Worm (Caenorhabditis elegans) whole organism, mixed stage, embryonic: ENCODE data around the gene fzo-1.

Source experiments
- M03D4.4 ChIP-seq: sonication (generic microtip); optimal IDR thresholded peaks from 2 replicates; lab custom pipeline; 2017; ENCODE audit warnings: mild to moderate bottlenecking, missing genetic modification characterization, missing compliant biosample characterization
- bed-3 ChIP-seq: fragments of 200-800 bp; sonication (Bioruptor generic); optimal IDR thresholded peaks from 3 replicates; lab custom pipeline; 2018; ENCODE audit warnings: mild to moderate bottlenecking, missing genetic modification characterization, moderate library complexity, missing compliant biosample characterization
- blmp-1 ChIP-seq: fragments of 150-350 bp; optimal IDR thresholded peaks from 2 replicates; lab custom pipeline; 2014; ENCODE audit warnings: missing biosample characterization, missing genetic modification characterization
- ceh-39 ChIP-seq: fragments of 150-350 bp; optimal IDR thresholded peaks from 2 replicates; lab custom pipeline; 2014; ENCODE audit warnings: missing biosample characterization, missing genetic modification characterization
- ceh-43 ChIP-seq: fragments of 200-800 bp; sonication (Bioruptor generic); optimal IDR thresholded peaks from 2 replicates; lab custom pipeline; 2018; ENCODE audit warnings: mild to moderate bottlenecking, missing genetic modification characterization, moderate library complexity, missing compliant biosample characterization
- ceh-83 ChIP-seq: fragments of 200-800 bp; sonication (Bioruptor generic); optimal IDR thresholded peaks from 2 replicates; lab custom pipeline; 2018; ENCODE audit warnings: mild to moderate bottlenecking, missing genetic modification characterization, missing compliant biosample characterization
- ces-1 ChIP-seq: fragments of 150-350 bp; optimal IDR thresholded peaks from 2 replicates; lab custom pipeline; 2014; ENCODE audit warnings: missing biosample characterization, missing genetic modification reagents, missing genetic modification characterization
- cnd-1 ChIP-seq: fragments of 200-800 bp; sonication (Bioruptor generic); optimal IDR thresholded peaks from 2 replicates; lab custom pipeline; 2018; ENCODE audit warnings: mild to moderate bottlenecking, missing genetic modification characterization, missing compliant biosample characterization
- drap-1 ChIP-seq: fragments of 200-800 bp; sonication (Bioruptor generic); optimal IDR thresholded peaks from 3 replicates; lab custom pipeline; 2018; ENCODE audit warnings: mild to moderate bottlenecking, missing genetic modification characterization, missing compliant biosample characterization
- elt-1 ChIP-seq: sonication (generic microtip); optimal IDR thresholded peaks from 2 replicates; lab custom pipeline; 2017; ENCODE audit warnings: missing genetic modification characterization, mild to moderate bottlenecking, missing compliant biosample characterization, antibody characterized with exemption, moderate library complexity, borderline replicate concordance; ENCODE audit not compliant: insufficient read depth
- elt-3 ChIP-seq: fragments of 150-350 bp; optimal IDR thresholded peaks from 2 replicates; lab custom pipeline; 2014; ENCODE audit warnings: missing biosample characterization, missing genetic modification characterization
- flh-1 ChIP-seq: fragments of 200-800 bp; sonication (Bioruptor generic); optimal IDR thresholded peaks from 2 replicates; lab custom pipeline; 2018; ENCODE audit warnings: mild to moderate bottlenecking, missing genetic modification characterization, moderate library complexity, missing compliant biosample characterization
- ham-2 ChIP-seq: fragments of 200-800 bp; sonication (Bioruptor generic); optimal IDR thresholded peaks from 2 replicates; lab custom pipeline; 2018; ENCODE audit warnings: mild to moderate bottlenecking, missing genetic modification characterization, missing compliant biosample characterization
- hlh-1 ChIP-seq: fragments of 150-350 bp; optimal IDR thresholded peaks from 2 replicates; lab custom pipeline; 2014; ENCODE audit warnings: missing biosample characterization, missing genetic modification reagents, missing genetic modification characterization
- lin-13 ChIP-seq: fragments of 150-350 bp; optimal IDR thresholded peaks from 2 replicates; lab custom pipeline; 2014; ENCODE audit warnings: missing biosample characterization, missing genetic modification characterization
- lin-32 ChIP-seq: fragments of 200-800 bp; sonication (Bioruptor generic); optimal IDR thresholded peaks from 2 replicates; lab custom pipeline; 2018; ENCODE audit warnings: mild to moderate bottlenecking, missing genetic modification characterization, missing compliant biosample characterization
- mab-5 ChIP-seq: fragments of 150-350 bp; optimal IDR thresholded peaks from 2 replicates; lab custom pipeline; 2014; ENCODE audit warnings: missing biosample characterization, missing genetic modification characterization
- mls-2 ChIP-seq: sonication (generic microtip); optimal IDR thresholded peaks from 2 replicates; lab custom pipeline; 2016; ENCODE audit warnings: mild to moderate bottlenecking, missing genetic modification characterization, moderate library complexity, missing compliant biosample characterization
- nhr-12 ChIP-seq: fragments of 150-350 bp; optimal IDR thresholded peaks from 2 replicates; lab custom pipeline; 2014; ENCODE audit warnings: missing biosample characterization, missing genetic modification characterization
- nhr-2 ChIP-seq: fragments of 150-350 bp; optimal IDR thresholded peaks from 2 replicates; lab custom pipeline; 2014; ENCODE audit warnings: missing biosample characterization, missing genetic modification characterization
- nhr-237 ChIP-seq: fragments of 150-350 bp; optimal IDR thresholded peaks from 2 replicates; lab custom pipeline; 2014; ENCODE audit warnings: missing biosample characterization, missing genetic modification characterization
- nhr-28 ChIP-seq: fragments of 150-350 bp; optimal IDR thresholded peaks from 2 replicates; lab custom pipeline; 2014; ENCODE audit warnings: missing biosample characterization, missing genetic modification characterization
- nhr-76 ChIP-seq: sonication (generic microtip); optimal IDR thresholded peaks from 2 replicates; lab custom pipeline; 2017; ENCODE audit warnings: missing biosample characterization, missing genetic modification characterization
- pha-4 ChIP-seq: fragments of 150-350 bp; optimal IDR thresholded peaks from 2 replicates; lab custom pipeline; 2018; ENCODE audit warnings: missing biosample characterization, missing genetic modification reagents, missing genetic modification characterization
- sem-2 ChIP-seq: fragments of 200-800 bp; sonication (Bioruptor generic); optimal IDR thresholded peaks from 2 replicates; lab custom pipeline; 2018; ENCODE audit warnings: mild to moderate bottlenecking, missing genetic modification characterization, missing compliant biosample characterization
- snpc-4 ChIP-seq: fragments of 150-350 bp; optimal IDR thresholded peaks from 2 replicates; lab custom pipeline; 2014; ENCODE audit warnings: missing biosample characterization, missing genetic modification characterization
- tbx-8 ChIP-seq: fragments of 200-800 bp; sonication (Bioruptor generic); optimal IDR thresholded peaks from 2 replicates; lab custom pipeline; 2018; ENCODE audit warnings: mild to moderate bottlenecking, missing genetic modification characterization, moderate library complexity, missing compliant biosample characterization
- unc-120 ChIP-seq: sonication (generic microtip); optimal IDR thresholded peaks from 2 replicates; lab custom pipeline; 2017; ENCODE audit warnings: missing genetic modification characterization, missing compliant biosample characterization; ENCODE audit not compliant: poor library complexity, severe bottlenecking
- unc-39 ChIP-seq: fragments of 150-350 bp; optimal IDR thresholded peaks from 2 replicates; lab custom pipeline; 2014; ENCODE audit warnings: missing biosample characterization, missing genetic modification characterization
- unc-62 ChIP-seq: fragments of 150-350 bp; optimal IDR thresholded peaks from 2 replicates; lab custom pipeline; 2014; ENCODE audit warnings: missing biosample characterization, missing genetic modification reagents, missing genetic modification characterization
- zip-8 ChIP-seq: fragments of 150-350 bp; optimal IDR thresholded peaks from 2 replicates; lab custom pipeline; 2014; ENCODE audit warnings: missing biosample characterization, missing genetic modification characterization
- ztf-11 ChIP-seq: fragments of 150-350 bp; optimal IDR thresholded peaks from 2 replicates; lab custom pipeline; 2014; ENCODE audit warnings: missing biosample characterization, missing genetic modification characterization

fzo-1 gene

ce11 chrII:5839227-5839626, 3.2 kb upstream of the fzo-1 start, which contains the start of gene ZK1248.19:
TSS of gene ZK1248.19 (minus strand) at chrII:5839414.
- TF ChIP-seq lin-32 (no peak), ces-1 (GFP tag; lab: Kevin White, UChicago) (peak; percentile 41), nhr-237 (tag; lab: Kevin White, UChicago) (peak; percentile 7), hlh-1 (tag; lab: Kevin White, UChicago) (peak; percentile 16)

ce11 chrII:5838453-5838852, 2.5 kb upstream of the fzo-1 start, which contains the start of gene ZK1248.15:
TSS of gene ZK1248.15 (minus strand) at chrII:5838553.
- no peak for TF ChIP-seq nhr-2 (tag; lab: Kevin White, UChicago)

- TF ChIP-seq tbx-8 (GFP tag; lab: Kevin White, UChicago) (no peak), nhr-237 (tag; lab: Kevin White, UChicago) (no peak), snpc-4 (tag; lab: Kevin White, UChicago) (no peak), lin-32 (no peak), sem-2 (no peak), drap-1 (GFP tag; lab: Kevin White, UChicago) (no peak), hlh-1 (tag; lab: Kevin White, UChicago) (no peak)
Observed at ce11 chrII:5835146-5835545, 857 bp downstream of the fzo-1 start.

- no peak for TF ChIP-seq blmp-1 (tag; lab: Kevin White, UChicago)
- TF ChIP-seq ham-2 (GFP tag; lab: Kevin White, UChicago) = no peak
- no peak for TF ChIP-seq elt-3 (tag; lab: Kevin White, UChicago)
- no peak for TF ChIP-seq zip-8 (tag; lab: Kevin White, UChicago)
- no peak for TF ChIP-seq cnd-1 (tag; lab: Kevin White, UChicago)
- TF ChIP-seq drap-1 (GFP tag; lab: Kevin White, UChicago) = no peak
- TF ChIP-seq mab-5 = no peak
- no peak for TF ChIP-seq tbx-8 (GFP tag; lab: Kevin White, UChicago)
- TF ChIP-seq unc-62 (GFP tag; lab: Kevin White, UChicago) = no peak
- no peak for TF ChIP-seq nhr-237 (tag; lab: Kevin White, UChicago)
- TF ChIP-seq ztf-11 = no peak
- no peak for TF ChIP-seq M03D4.4 (tag; lab: Kevin White, UChicago)
- no peak for TF ChIP-seq nhr-2 (tag; lab: Kevin White, UChicago)
Observed at ce11 chrII:5833136-5833535, 2.9 kb downstream of the fzo-1 start, which contains the start of gene gtap-1. TSS of gene gtap-1 (minus strand) at chrII:5833236.

- TF ChIP-seq blmp-1 (tag; lab: Kevin White, UChicago) (no peak), unc-120 (tag; lab: Kevin White, UChicago) (no peak), elt-1 (tag; lab: Kevin White, UChicago) (no peak), bed-3 (GFP tag; lab: Kevin White, UChicago) (no peak), nhr-2 (tag; lab: Kevin White, UChicago) (no peak), pha-4 (no peak), unc-62 (GFP tag; lab: Kevin White, UChicago) (no peak), ztf-11 (no peak), mab-5 (no peak), drap-1 (GFP tag; lab: Kevin White, UChicago) (no peak), hlh-1 (tag; lab: Kevin White, UChicago) (no peak)
- TF ChIP-seq, all 35 proteins: peak for 0
Observed at ce11 chrII:5831373-5831772, 4.6 kb downstream of the fzo-1 start.

ce11 chrII:5829940-5830424, 6.0 kb downstream of the fzo-1 start, which contains the start of gene col-74:
TSS of gene col-74 (plus strand) at chrII:5830374.
- TF ChIP-seq zip-8 (tag; lab: Kevin White, UChicago) = no peak
- TF ChIP-seq elt-1 (tag; lab: Kevin White, UChicago) = no peak

ce11 chrII:5828486-5828885, 7.5 kb downstream of the fzo-1 start, which contains the start of gene ZK1248.11:
TSS of gene ZK1248.11 (minus strand) at chrII:5828586.
- TF ChIP-seq M03D4.4 (tag; lab: Kevin White, UChicago) (no peak), nhr-2 (tag; lab: Kevin White, UChicago) (no peak), nhr-76 (tag; lab: Kevin White, UChicago) (no peak), unc-39 (tag; lab: Kevin White, UChicago) (no peak), elt-3 (tag; lab: Kevin White, UChicago) (no peak), flh-1 (no peak), sem-2 (no peak), cnd-1 (tag; lab: Kevin White, UChicago) (no peak), ceh-83 (GFP tag; lab: Kevin White, UChicago) (no peak), drap-1 (GFP tag; lab: Kevin White, UChicago) (no peak), mls-2 (tag; lab: Kevin White, UChicago) (no peak), ces-1 (GFP tag; lab: Kevin White, UChicago) (no peak), lin-13 (tag; lab: Kevin White, UChicago) (no peak), ceh-43 (GFP tag; lab: Kevin White, UChicago) (no peak), nhr-28 (tag; lab: Kevin White, UChicago) (no peak), ceh-39 (tag; lab: Kevin White, UChicago) (no peak), nhr-12 (tag; lab: Kevin White, UChicago) (no peak)
- TF ChIP-seq, all 35 proteins: peak for 0
